Worm (Caenorhabditis elegans) whole organism, L4 larva: ENCODE measurements around the gene eif-3.D.

Experiments
- D1046.2 ChIP-seq: fragments of 200-800 bp; sonication (Bioruptor generic); IDR thresholded peaks from 2 replicates; pipeline ENCODE4 v1.3.6; 2022; ENCODE audit warnings: missing genetic modification characterization, missing compliant biosample characterization
- F44E2.7 ChIP-seq: fragments of 200-800 bp; sonication (Bioruptor generic); IDR thresholded peaks from 2 replicates; pipeline ENCODE4 v2.1.2; 2022; ENCODE audit warnings: missing genetic modification characterization, missing compliant biosample characterization
- Y48G9A.11 ChIP-seq: fragments of 200-800 bp; sonication (Bioruptor generic); IDR thresholded peaks from 2 replicates; pipeline ENCODE4 v1.3.6; 2022; ENCODE audit warnings: missing genetic modification reagents, missing genetic modification characterization, missing compliant biosample characterization
- Y5F2A.4 ChIP-seq: fragments of 200-800 bp; sonication (Bioruptor generic); optimal IDR thresholded peaks from 2 replicates; lab custom pipeline; 2018; ENCODE audit warnings: mild to moderate bottlenecking, missing genetic modification characterization, missing compliant biosample characterization
- aha-1 ChIP-seq: fragments of 150-350 bp; peaks from one replicate; lab custom pipeline; 2014; ENCODE audit warnings: missing biosample characterization, missing genetic modification characterization
- arid-1 ChIP-seq: fragments of 200-800 bp; sonication (Bioruptor generic); conservative IDR thresholded peaks from 2 replicates; pipeline ENCODE4 v1.3.6; 2022; ENCODE audit warnings: missing genetic modification reagents, missing genetic modification characterization, missing compliant biosample characterization
- ceh-20 ChIP-seq: fragments of 200-800 bp; sonication (Bioruptor generic); IDR thresholded peaks from 2 replicates; pipeline ENCODE4 v1.3.6; 2022; ENCODE audit warnings: missing genetic modification reagents, missing genetic modification characterization, missing compliant biosample characterization
- ceh-82 ChIP-seq: sonication (generic microtip); optimal IDR thresholded peaks from 2 replicates; lab custom pipeline; 2017; ENCODE audit warnings: missing biosample characterization, missing genetic modification characterization
- ctbp-1 ChIP-seq: fragments of 200-800 bp; sonication (Bioruptor generic); IDR thresholded peaks from 2 replicates; pipeline ENCODE4 v1.3.6; 2022; ENCODE audit warnings: missing genetic modification reagents, missing genetic modification characterization, missing compliant biosample characterization
- daf-12 ChIP-seq: fragments of 150-350 bp; optimal IDR thresholded peaks from 2 replicates; lab custom pipeline; 2014; ENCODE audit warnings: missing biosample characterization, missing genetic modification reagents, missing genetic modification characterization
- daf-16 ChIP-seq, 3 experiments: sonication (generic microtip); optimal IDR thresholded peaks; 2 replicates each; lab custom pipeline; 2016 to 2017; ENCODE audit warnings: missing genetic modification characterization in 3 of 3, missing genetic modification reagents in 3 of 3, mild to moderate bottlenecking in 2 of 3, missing compliant biosample characterization in 2 of 3, missing biosample characterization in 1 of 3, moderate library complexity in 1 of 3
- dmd-6 ChIP-seq: fragments of 200-800 bp; sonication (Bioruptor generic); IDR thresholded peaks from 2 replicates; pipeline ENCODE4 v1.3.6; 2022; ENCODE audit warnings: missing genetic modification reagents, missing genetic modification characterization, missing compliant biosample characterization
- dmd-8 ChIP-seq: fragments of 200-800 bp; sonication (Bioruptor generic); IDR thresholded peaks from 2 replicates; pipeline ENCODE4 v1.3.6; 2022; ENCODE audit warnings: missing genetic modification characterization, missing compliant biosample characterization
- dpl-1 ChIP-seq: fragments of 150-350 bp; optimal IDR thresholded peaks from 2 replicates; lab custom pipeline; 2014; ENCODE audit warnings: missing biosample characterization, missing genetic modification reagents, missing genetic modification characterization
- dve-1 ChIP-seq: sonication (generic microtip); optimal IDR thresholded peaks from 2 replicates; lab custom pipeline; 2017; ENCODE audit warnings: antibody characterized with exemption, mild to moderate bottlenecking, missing genetic modification characterization, missing compliant biosample characterization; ENCODE audit not compliant: insufficient read depth
- fkh-10 ChIP-seq: fragments of 150-350 bp; optimal IDR thresholded peaks from 2 replicates; lab custom pipeline; 2014; ENCODE audit warnings: missing biosample characterization, missing genetic modification reagents, missing genetic modification characterization
- hif-1 ChIP-seq, 2 experiments: sonication (generic microtip); optimal IDR thresholded peaks; 2 replicates each; lab custom pipeline; 2016 to 2017; ENCODE audit warnings: missing compliant biosample characterization in 2 of 2, missing genetic modification characterization in 2 of 2, missing genetic modification reagents in 2 of 2, missing genotype in 2 of 2, mild to moderate bottlenecking in 1 of 2
- hlh-11 ChIP-seq: fragments of 200-800 bp; sonication (Bioruptor generic); optimal IDR thresholded peaks from 2 replicates; lab custom pipeline; 2018; ENCODE audit warnings: mild to moderate bottlenecking, missing genetic modification characterization, missing compliant biosample characterization
- hlh-30 ChIP-seq: sonication (generic microtip); optimal IDR thresholded peaks from 2 replicates; lab custom pipeline; 2017; ENCODE audit warnings: antibody characterized with exemption, mild to moderate bottlenecking, missing genetic modification characterization, missing compliant biosample characterization; ENCODE audit not compliant: insufficient read depth
- hmg-1.1 ChIP-seq: fragments of 200-800 bp; sonication (Bioruptor generic); IDR thresholded peaks from 2 replicates; pipeline ENCODE4 v1.3.6; 2022; ENCODE audit warnings: missing genetic modification reagents, missing genetic modification characterization, missing compliant biosample characterization
- lin-13 ChIP-seq: fragments of 150-350 bp; optimal IDR thresholded peaks from 2 replicates; lab custom pipeline; 2014; ENCODE audit warnings: missing biosample characterization, missing genetic modification reagents, missing genetic modification characterization
- lin-15B ChIP-seq: fragments of 150-350 bp; sonication (generic microtip); optimal IDR thresholded peaks from 3 replicates; lab custom pipeline; 2014; ENCODE audit warnings: missing biosample characterization, missing genetic modification characterization
- lin-29 ChIP-seq: fragments of 200-800 bp; sonication (Bioruptor generic); IDR thresholded peaks from 2 replicates; pipeline ENCODE4 v1.3.6; 2022; ENCODE audit warnings: missing genetic modification reagents, missing genetic modification characterization, missing compliant biosample characterization
- lsy-2 ChIP-seq, 2 experiments: fragments of 150-350 bp in 1 of 2; sonication (generic microtip) in 1 of 2; optimal IDR thresholded peaks; 2 replicates each; lab custom pipeline; 2014 to 2017; ENCODE audit warnings: missing biosample characterization in 2 of 2, missing genetic modification characterization in 2 of 2
- madf-5 ChIP-seq, 2 experiments: fragments of 200-800 bp; sonication (Bioruptor generic); IDR thresholded peaks; 2 replicates each; pipeline ENCODE4 v1.3.6; 2022; ENCODE audit warnings: missing compliant biosample characterization in 2 of 2, missing genetic modification characterization in 2 of 2
- mdl-1 ChIP-seq, 2 experiments: fragments of 150-350 bp in 1 of 2; sonication (generic microtip) in 1 of 2; optimal IDR thresholded peaks; 2 replicates each; lab custom pipeline; 2014 to 2017; ENCODE audit warnings: missing biosample characterization in 2 of 2, missing genetic modification characterization in 2 of 2
- mep-1 ChIP-seq: fragments of 150-350 bp; sonication (generic microtip); optimal IDR thresholded peaks from 3 replicates; lab custom pipeline; 2014; ENCODE audit warnings: missing biosample characterization, missing genetic modification characterization
- mes-2 ChIP-seq: sonication (generic microtip); optimal IDR thresholded peaks from 2 replicates; lab custom pipeline; 2016; ENCODE audit warnings: missing genotype, mild to moderate bottlenecking, missing genetic modification characterization, missing compliant biosample characterization; ENCODE audit not compliant: poor library complexity, severe bottlenecking
- mxl-3 ChIP-seq: fragments of 200-800 bp; sonication (Bioruptor generic); optimal IDR thresholded peaks from 2 replicates; lab custom pipeline; 2018; ENCODE audit warnings: mild to moderate bottlenecking, missing genetic modification characterization, missing compliant biosample characterization
- nhr-11 ChIP-seq: fragments of 150-350 bp; optimal IDR thresholded peaks from 2 replicates; lab custom pipeline; 2014; ENCODE audit warnings: missing biosample characterization, missing genetic modification characterization
- nhr-28 ChIP-seq: fragments of 150-350 bp; optimal IDR thresholded peaks from 2 replicates; lab custom pipeline; 2014; ENCODE audit warnings: missing biosample characterization, missing genetic modification characterization
- nhr-48 ChIP-seq: sonication (generic microtip); optimal IDR thresholded peaks from 2 replicates; lab custom pipeline; 2016; ENCODE audit warnings: mild to moderate bottlenecking, missing genetic modification characterization, missing compliant biosample characterization
- nhr-76 ChIP-seq: fragments of 150-350 bp; optimal IDR thresholded peaks from 2 replicates; lab custom pipeline; 2014; ENCODE audit warnings: missing biosample characterization, missing genetic modification characterization
- pqm-1 ChIP-seq: sonication (generic microtip); optimal IDR thresholded peaks from 2 replicates; lab custom pipeline; 2017; ENCODE audit warnings: missing biosample characterization, missing genetic modification characterization
- rbr-2 ChIP-seq: sonication (generic microtip); optimal IDR thresholded peaks from 2 replicates; lab custom pipeline; 2016; ENCODE audit warnings: missing genotype, missing genetic modification characterization, missing compliant biosample characterization
- set-16 ChIP-seq: fragments of 200-800 bp; sonication (Bioruptor generic); IDR thresholded peaks from 2 replicates; pipeline ENCODE4 v1.3.6; 2022; ENCODE audit warnings: missing genetic modification reagents, missing genetic modification characterization, missing compliant biosample characterization
- snpc-4 ChIP-seq: fragments of 150-350 bp; optimal IDR thresholded peaks from 2 replicates; lab custom pipeline; 2014; ENCODE audit warnings: missing biosample characterization, missing genetic modification characterization
- tag-97 ChIP-seq: fragments of 200-800 bp; sonication (Bioruptor generic); IDR thresholded peaks from 2 replicates; pipeline ENCODE4 v1.3.6; 2022; ENCODE audit warnings: missing genetic modification characterization, missing compliant biosample characterization
- unc-130 ChIP-seq: sonication (generic microtip); optimal IDR thresholded peaks from 2 replicates; lab custom pipeline; 2016; ENCODE audit warnings: missing genetic modification reagents, missing genetic modification characterization, missing compliant biosample characterization
- unc-62 ChIP-seq, 3 experiments: fragments of 150-350 bp in 1 of 3; sonication (generic microtip); optimal IDR thresholded peaks in 2 of 3; peaks in 1 of 3; 1 replicate in 1 of 3; 2 replicates in 2 of 3; lab custom pipeline; 2014 to 2017; ENCODE audit warnings: missing biosample characterization in 3 of 3, missing genetic modification characterization in 3 of 3, missing genetic modification reagents in 3 of 3, missing genotype in 1 of 3
- vab-7 ChIP-seq: fragments of 200-800 bp; sonication (Bioruptor generic); IDR thresholded peaks from 2 replicates; pipeline ENCODE4 v1.3.6; 2022; ENCODE audit warnings: missing genetic modification reagents, missing genetic modification characterization, missing compliant biosample characterization
- zfp-3 ChIP-seq: fragments of 200-800 bp; sonication (Bioruptor generic); conservative IDR thresholded peaks from 2 replicates; pipeline ENCODE4 v1.3.6; 2022; ENCODE audit warnings: missing genetic modification reagents, missing genetic modification characterization, missing compliant biosample characterization
- ztf-11 ChIP-seq: fragments of 150-350 bp; optimal IDR thresholded peaks from 2 replicates; lab custom pipeline; 2014; ENCODE audit warnings: missing biosample characterization, missing genetic modification characterization
- ztf-7 ChIP-seq: fragments of 150-350 bp; optimal IDR thresholded peaks from 2 replicates; lab custom pipeline; 2014; ENCODE audit warnings: missing biosample characterization, missing genetic modification characterization

The eif-3.D gene

ce11 chrIII:8985965-8986364 lies 14.6 kb upstream of the eif-3.D start:
- TF ChIP-seq nhr-48 (peak; percentile 22), mdl-1 (tag; optimal IDR thresholded peaks at IDR 0.05; lab: Kevin White, UChicago) (peak in 1 of 2 experiments; percentile 61), hlh-11 (tag; lab: Kevin White, UChicago) (peak; percentile 75), dve-1 (peak; percentile 39), hlh-30 (tag; lab: Kevin White, UChicago) (peak; percentile 76), dmd-6 (GFP tag; lab: Robert Waterston, UW) (peak; percentile 27; the same call in 1 of the 2 replicates), lsy-2 (tag; optimal IDR thresholded peaks at IDR 0.05; lab: Kevin White, UChicago) (peak in 1 of 2 experiments; percentile 20), nhr-11 (tag; lab: Kevin White, UChicago) (no peak), unc-130 (GFP tag; lab: Kevin White, UChicago) (no peak), mxl-3 (GFP tag; lab: Kevin White, UChicago) (peak; percentile 3), nhr-28 (peak; percentile 69), unc-62 (GFP tag; optimal IDR thresholded peaks at IDR 0.05 in 1 of 2; lab: Kevin White, UChicago) (peak in 1 of 2 experiments; percentile 86), unc-62 (tag; optimal IDR thresholded peaks at IDR 0.05; lab: Kevin White, UChicago) (no peak), madf-5 (GFP tag; IDR thresholded peaks at IDR 0.05; lab: Robert Waterston, UW) (no peak), pqm-1 (tag; lab: Kevin White, UChicago) (peak; percentile 50)
- TF ChIP-seq, all 104 proteins: peak for 11

- TF ChIP-seq Y48G9A.11 (GFP tag; lab: Robert Waterston, UW) (no peak), lin-13 (GFP tag; lab: Kevin White, UChicago) (no peak), lin-29 (GFP tag; lab: Robert Waterston, UW) (no peak), madf-5 (GFP tag; IDR thresholded peaks at IDR 0.05; lab: Robert Waterston, UW) (no peak), dmd-8 (GFP tag; lab: Robert Waterston, UW) (no peak), nhr-48 (no peak), zfp-3 (GFP tag; lab: Robert Waterston, UW) (no peak)
Observed at ce11 chrIII:8985461-8985860, 14.1 kb upstream of the eif-3.D start.

- TF ChIP-seq ztf-11 (no peak), set-16 (GFP tag; lab: Robert Waterston, UW) (no peak), hif-1 (tag; optimal IDR thresholded peaks at IDR 0.05; lab: Kevin White, UChicago) (peak in 1 of 2 experiments; percentile 76), ceh-20 (GFP tag; lab: Robert Waterston, UW) (0 out of 2 replicates have a peak, but pooled peaks have one; percentile 48), daf-16 (GFP tag; optimal IDR thresholded peaks at IDR 0.05; lab: Kevin White, UChicago) (peak in 1 of 2 experiments; percentile 44), daf-16 (tag; optimal IDR thresholded peaks at IDR 0.05; lab: Kevin White, UChicago) (no peak), tag-97 (no peak), lsy-2 (tag; optimal IDR thresholded peaks at IDR 0.05; lab: Kevin White, UChicago) (peak; percentile 35 to 83), ceh-82 (tag; lab: Kevin White, UChicago) (no peak), dmd-6 (GFP tag; lab: Robert Waterston, UW) (peak; percentile 72), snpc-4 (tag; lab: Kevin White, UChicago) (no peak), lin-29 (GFP tag; lab: Robert Waterston, UW) (peak; percentile 40; the same call in 1 of the 2 replicates), mep-1 (tag; lab: Kevin White, UChicago) (peak; percentile 70), dve-1 (peak; percentile 34), ztf-7 (tag; lab: Kevin White, UChicago) (no peak), daf-12 (tag; lab: Kevin White, UChicago) (no peak), fkh-10 (peak; percentile 76), lin-15B (tag; lab: Kevin White, UChicago) (no peak), Y5F2A.4 (GFP tag; lab: Kevin White, UChicago) (no peak), ctbp-1 (GFP tag; lab: Robert Waterston, UW) (peak; percentile 64; the same call in 1 of the 2 replicates), arid-1 (GFP tag; lab: Robert Waterston, UW) (peak; percentile 52; the same call in 1 of the 2 replicates), nhr-28 (peak; percentile 46), hmg-1.1 (GFP tag; lab: Robert Waterston, UW) (peak; percentile 62), aha-1 (peak; percentile 98), mes-2 (tag; lab: Kevin White, UChicago) (peak; percentile 8), mdl-1 (tag; optimal IDR thresholded peaks at IDR 0.05; lab: Kevin White, UChicago) (peak in 1 of 2 experiments; percentile 49), D1046.2 (no peak), rbr-2 (tag; lab: Kevin White, UChicago) (peak; percentile 57), dpl-1 (peak; percentile 43), vab-7 (GFP tag; lab: Robert Waterston, UW) (0 out of 2 replicates have a peak, but pooled peaks have one; percentile 15), hlh-30 (tag; lab: Kevin White, UChicago) (peak; percentile 59), hlh-11 (tag; lab: Kevin White, UChicago) (peak; percentile 83), nhr-48 (no peak), F44E2.7 (no peak), nhr-76 (tag; lab: Kevin White, UChicago) (no peak)
Observed at ce11 chrIII:8984960-8985359, 13.6 kb upstream of the eif-3.D start.
